Worm (Caenorhabditis elegans): Measurements from ENCODE around the gene clec-45.

The clec-45 gene

ce11 chrV:7672258-7672657 lies 34.4 kb downstream of the clec-45 start, which contains the start of gene C12D5.4:
Gene C12D5.4, plus strand, starts transcription at chrV:7672558.
- no peak for TF ChIP-seq dao-5 (tag; optimal IDR thresholded peaks at IDR 0.05)
- TF ChIP-seq W03F9.2 (tag; optimal IDR thresholded peaks at IDR 0.05), result no peak
- TF ChIP-seq him-1 (tag; optimal IDR thresholded peaks at IDR 0.05), result no peak

DNA sequence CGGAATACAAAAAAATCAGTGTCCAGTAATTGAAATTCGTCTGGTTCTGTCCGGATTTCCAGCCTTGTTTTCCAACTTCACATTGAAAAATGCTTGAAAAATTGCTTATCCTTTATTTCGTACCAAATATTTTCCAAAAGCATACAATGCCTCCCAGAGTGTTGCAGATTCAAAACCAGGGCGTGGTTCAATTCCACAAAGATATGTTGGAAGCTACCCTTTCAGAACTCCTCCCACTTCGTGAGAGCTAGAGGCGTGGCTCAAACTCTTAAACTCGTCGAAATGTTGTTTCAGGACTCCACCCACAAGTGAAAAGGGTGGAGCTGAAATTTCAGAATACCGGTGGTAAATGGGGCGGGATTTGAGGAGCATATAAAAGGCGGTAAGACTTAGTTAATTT lies 38.0 kb downstream of the clec-45 start, which contains the start of gene C12D5.3:
C12D5.3 (plus strand) TSS at position 301 of the 400 bp plus-strand sequence.
- no peak for TF ChIP-seq him-1 (tag; optimal IDR thresholded peaks at IDR 0.05)
- TF ChIP-seq W03F9.2 (tag; optimal IDR thresholded peaks at IDR 0.05), result no peak
- no peak for TF ChIP-seq dao-5 (tag; optimal IDR thresholded peaks at IDR 0.05)

ce11 chrV:7681388-7681787 lies 43.5 kb downstream of the clec-45 start, which contains the start of gene cyp-33A1:
Gene cyp-33A1, minus strand, starts transcription at chrV:7681459.
- no peak for TF ChIP-seq dao-5 (tag; optimal IDR thresholded peaks at IDR 0.05)

- TF ChIP-seq W03F9.2 (tag; optimal IDR thresholded peaks at IDR 0.05) (no peak), him-1 (tag; optimal IDR thresholded peaks at IDR 0.05) (no peak), dao-5 (tag; optimal IDR thresholded peaks at IDR 0.05) (no peak)
These were observed 46.2 kb downstream of the clec-45 start, which contains the start of gene sre-11 for ce11 chrV:7683907-7684655. Gene sre-11, minus strand, starts transcription at chrV:7683957.

ce11 chrV:7686189-7686588 lies 48.3 kb downstream of the clec-45 start, which contains the start of the genes nhr-94 and nhr-152:
Gene nhr-94, minus strand, starts transcription at chrV:7686335.
Gene nhr-152, plus strand, starts transcription at chrV:7686350.
- TF ChIP-seq W03F9.2 (tag; optimal IDR thresholded peaks at IDR 0.05) (no peak), him-1 (tag; optimal IDR thresholded peaks at IDR 0.05) (no peak), dao-5 (tag; optimal IDR thresholded peaks at IDR 0.05) (no peak)
